Fruit fly (Drosophila melanogaster) whole organism, embryonic: ENCODE results near the gene CG11617.
A peak's percentile ranks its signal among the peaks of the same experiment; 100 is the strongest.

ENCODE experiments used
- ATbp ChIP-seq: fragments of 200-800 bp; sonication (Bioruptor generic); optimal IDR thresholded peaks from 2 replicates; lab custom pipeline; 2017; ENCODE audit warnings: missing biosample characterization, mild to moderate bottlenecking, missing genetic modification characterization, missing genetic modification reagents
- Atf-2 ChIP-seq: fragments of 200-800 bp; sonication (Bioruptor generic); optimal IDR thresholded peaks from 2 replicates; lab custom pipeline; 2016; ENCODE audit warnings: missing biosample characterization, missing genetic modification characterization
- BtbVII ChIP-seq: fragments of 200-800 bp; sonication (Bioruptor generic); optimal IDR thresholded peaks from 3 replicates; lab custom pipeline; 2017; ENCODE audit warnings: missing biosample characterization, mild to moderate bottlenecking, missing genetic modification characterization
- Bteb2 ChIP-seq: fragments of 200-800 bp; sonication (Bioruptor generic); optimal IDR thresholded peaks from 2 replicates; lab custom pipeline; 2016; ENCODE audit warnings: missing biosample characterization, missing genetic modification characterization
- CG11560 ChIP-seq: fragments of 200-800 bp; sonication (Bioruptor generic); IDR thresholded peaks from 3 replicates; pipeline ENCODE4 v1.3.6; 2022; ENCODE audit warnings: missing biosample characterization, missing genetic modification characterization
- CG12391 ChIP-seq: fragments of 200-800 bp; sonication (Bioruptor generic); optimal IDR thresholded peaks from 3 replicates; lab custom pipeline; 2018; ENCODE audit warnings: missing biosample characterization, mild to moderate bottlenecking, missing genetic modification characterization, moderate library complexity
- CG13123 ChIP-seq: fragments of 200-800 bp; sonication (Bioruptor generic); optimal IDR thresholded peaks from 2 replicates; lab custom pipeline; 2016; ENCODE audit warnings: missing biosample characterization, missing genetic modification characterization
- CG13287 ChIP-seq: fragments of 200-800 bp; sonication (Bioruptor generic); IDR thresholded peaks from 2 replicates; pipeline ENCODE4 v1.3.6; 2022; ENCODE audit warnings: missing biosample characterization, missing genetic modification characterization; ENCODE audit not compliant: partially characterized antibody
- CG13894 ChIP-seq: fragments of 200-800 bp; sonication (Bioruptor generic); optimal IDR thresholded peaks from 3 replicates; lab custom pipeline; 2018; ENCODE audit warnings: missing biosample characterization, mild to moderate bottlenecking, missing genetic modification characterization, moderate library complexity
- CG14710 ChIP-seq: fragments of 200-800 bp; sonication (Bioruptor generic); optimal IDR thresholded peaks from 3 replicates; lab custom pipeline; 2019; ENCODE audit warnings: missing biosample characterization, mild to moderate bottlenecking, missing genetic modification characterization, moderate library complexity
- CG14965 ChIP-seq: fragments of 200-800 bp; sonication (Bioruptor generic); optimal IDR thresholded peaks from 2 replicates; lab custom pipeline; 2016; ENCODE audit warnings: missing biosample characterization, missing genetic modification characterization, borderline replicate concordance
- CG15514 ChIP-seq: fragments of 200-800 bp; sonication (Bioruptor generic); optimal IDR thresholded peaks from 3 replicates; lab custom pipeline; 2017; ENCODE audit warnings: missing biosample characterization, missing genetic modification characterization, mild to moderate bottlenecking, moderate library complexity, missing genetic modification reagents
- CG15601 ChIP-seq: fragments of 200-800 bp; sonication (Bioruptor generic); optimal IDR thresholded peaks from 3 replicates; lab custom pipeline; 2019; ENCODE audit warnings: missing biosample characterization, mild to moderate bottlenecking, missing genetic modification characterization, moderate library complexity
- CG16815 ChIP-seq: fragments of 200-800 bp; sonication (Bioruptor generic); optimal IDR thresholded peaks from 3 replicates; lab custom pipeline; 2017; ENCODE audit warnings: missing biosample characterization, mild to moderate bottlenecking, missing genetic modification characterization
- CG17186 ChIP-seq: fragments of 200-800 bp; sonication (Bioruptor generic); optimal IDR thresholded peaks from 3 replicates; lab custom pipeline; 2017; ENCODE audit warnings: missing biosample characterization, missing genetic modification reagents, missing genetic modification characterization
- CG17361 ChIP-seq: fragments of 200-800 bp; sonication (Bioruptor generic); IDR thresholded peaks from 3 replicates; pipeline ENCODE4 v1.3.6; 2022; ENCODE audit warnings: missing biosample characterization, missing genetic modification characterization
- CG3995 ChIP-seq: fragments of 200-800 bp; sonication (Bioruptor generic); optimal IDR thresholded peaks from 3 replicates; lab custom pipeline; 2016; ENCODE audit warnings: missing biosample characterization, missing genetic modification characterization
- CG6689 ChIP-seq: fragments of 200-800 bp; sonication (Bioruptor generic); IDR thresholded peaks from 2 replicates; pipeline ENCODE4 v1.3.6; 2022; ENCODE audit warnings: missing biosample characterization, missing genetic modification characterization
- CG7786 ChIP-seq: fragments of 200-800 bp; sonication (Bioruptor generic); optimal IDR thresholded peaks from 2 replicates; lab custom pipeline; 2016; ENCODE audit warnings: missing biosample characterization, missing genetic modification characterization
- CG8765 ChIP-seq: fragments of 200-800 bp; sonication (Bioruptor generic); IDR thresholded peaks from 2 replicates; pipeline ENCODE4 v1.3.6; 2022; ENCODE audit warnings: missing biosample characterization, missing genetic modification characterization
- CG9876 ChIP-seq: fragments of 200-800 bp; sonication (Bioruptor generic); optimal IDR thresholded peaks from 2 replicates; lab custom pipeline; 2016; ENCODE audit warnings: missing biosample characterization, missing genetic modification characterization
- CHES-1-like ChIP-seq: fragments of 200-800 bp; sonication (Bioruptor generic); optimal IDR thresholded peaks from 2 replicates; lab custom pipeline; 2016; ENCODE audit warnings: missing biosample characterization, missing genetic modification characterization
- Elba2 ChIP-seq: fragments of 200-800 bp; sonication (Bioruptor generic); optimal IDR thresholded peaks from 3 replicates; lab custom pipeline; 2016; ENCODE audit warnings: missing biosample characterization, missing genetic modification characterization
- Jarid2 ChIP-seq: fragments of 200-800 bp; sonication (Bioruptor generic); optimal IDR thresholded peaks from 3 replicates; lab custom pipeline; 2017; ENCODE audit warnings: mild to moderate bottlenecking, missing biosample characterization, missing genetic modification reagents, missing genetic modification characterization
- Kr ChIP-seq: fragments of 200-800 bp; sonication (Bioruptor generic); optimal IDR thresholded peaks from 2 replicates; lab custom pipeline; 2017; ENCODE audit warnings: missing biosample characterization, mild to moderate bottlenecking, missing genetic modification characterization
- Lim3 ChIP-seq: fragments of 200-800 bp; sonication (Bioruptor generic); IDR thresholded peaks from 2 replicates; pipeline ENCODE4 v1.3.6; 2022; ENCODE audit warnings: missing biosample characterization, missing genetic modification characterization
- NK7.1 ChIP-seq: fragments of 200-800 bp; sonication (Bioruptor generic); optimal IDR thresholded peaks from 3 replicates; lab custom pipeline; 2016; ENCODE audit warnings: missing biosample characterization, missing genetic modification characterization
- Oaz ChIP-seq: fragments of 200-800 bp; sonication (Bioruptor generic); IDR thresholded peaks from 2 replicates; pipeline ENCODE4 v1.3.6; 2022; ENCODE audit warnings: missing biosample characterization, missing genetic modification characterization
- Ptx1 ChIP-seq: fragments of 200-800 bp; sonication (Bioruptor generic); IDR thresholded peaks from 2 replicates; pipeline ENCODE4 v1.3.6; 2022; ENCODE audit warnings: missing biosample characterization, missing genetic modification characterization
- Side ChIP-seq: fragments of 200-800 bp; sonication (Bioruptor generic); optimal IDR thresholded peaks from 2 replicates; lab custom pipeline; 2016; ENCODE audit warnings: missing biosample characterization, missing genetic modification characterization
- Sin3A ChIP-seq: fragments of >200 bp; optimal IDR thresholded peaks from 2 replicates; lab custom pipeline; 2018
- Sox102F ChIP-seq: fragments of 200-800 bp; sonication (Bioruptor generic); optimal IDR thresholded peaks from 2 replicates; lab custom pipeline; 2018; ENCODE audit warnings: missing biosample characterization, mild to moderate bottlenecking, missing genetic modification characterization, moderate library complexity
- Sry-β ChIP-seq: fragments of 200-800 bp; sonication (Bioruptor generic); optimal IDR thresholded peaks from 2 replicates; lab custom pipeline; 2018; ENCODE audit warnings: missing biosample characterization, mild to moderate bottlenecking, missing genetic modification characterization, moderate library complexity
- Tbp ChIP-seq: fragments of >200 bp; optimal IDR thresholded peaks from 2 replicates; lab custom pipeline; 2018; ENCODE audit warnings: missing biosample characterization, missing genetic modification characterization
- amos ChIP-seq: fragments of 200-800 bp; sonication (Bioruptor generic); IDR thresholded peaks from 2 replicates; pipeline ENCODE4 v1.3.6; 2022; ENCODE audit warnings: missing biosample characterization, missing genetic modification characterization; ENCODE audit not compliant: partially characterized antibody
- bbx ChIP-seq: fragments of 200-800 bp; sonication (Bioruptor generic); IDR thresholded peaks from 2 replicates; pipeline ENCODE4 v1.3.6; 2022; ENCODE audit warnings: missing biosample characterization, missing genetic modification characterization; ENCODE audit not compliant: partially characterized antibody
- br ChIP-seq: fragments of >200 bp; optimal IDR thresholded peaks from 2 replicates; lab custom pipeline; 2017
- chn ChIP-seq: fragments of 200-800 bp; sonication (Bioruptor generic); optimal IDR thresholded peaks from 2 replicates; lab custom pipeline; 2016; ENCODE audit warnings: missing biosample characterization, missing genetic modification characterization
- dysf ChIP-seq: fragments of 200-800 bp; sonication (Bioruptor generic); IDR thresholded peaks from 3 replicates; pipeline ENCODE4 v1.3.6; 2022; ENCODE audit warnings: missing biosample characterization, missing genetic modification characterization
- exex ChIP-seq: fragments of 200-800 bp; sonication (Bioruptor generic); optimal IDR thresholded peaks from 4 replicates; lab custom pipeline; 2018; ENCODE audit warnings: missing biosample characterization, mild to moderate bottlenecking, missing genetic modification characterization, moderate library complexity
- fd102C ChIP-seq: fragments of 200-800 bp; sonication (Bioruptor generic); optimal IDR thresholded peaks from 2 replicates; lab custom pipeline; 2018; ENCODE audit warnings: missing biosample characterization, mild to moderate bottlenecking, missing genetic modification characterization, moderate library complexity
- gcm2 ChIP-seq: fragments of 200-800 bp; sonication (Bioruptor generic); optimal IDR thresholded peaks from 2 replicates; lab custom pipeline; 2016; ENCODE audit warnings: missing biosample characterization, missing genetic modification characterization
- gro ChIP-seq: fragments of 200-800 bp; sonication (Bioruptor generic); optimal IDR thresholded peaks from 2 replicates; lab custom pipeline; 2016; ENCODE audit warnings: missing biosample characterization, missing genetic modification characterization
- hb ChIP-seq: fragments of 200-800 bp; sonication (Bioruptor generic); IDR thresholded peaks from 3 replicates; pipeline ENCODE4 v1.3.6; 2022; ENCODE audit warnings: missing biosample characterization, missing genetic modification characterization; ENCODE audit not compliant: partially characterized antibody
- jing ChIP-seq: fragments of 200-800 bp; sonication (Bioruptor generic); optimal IDR thresholded peaks from 2 replicates; lab custom pipeline; 2018; ENCODE audit warnings: missing biosample characterization, mild to moderate bottlenecking, missing genetic modification characterization
- jumu ChIP-seq: fragments of 200-800 bp; sonication (Bioruptor generic); optimal IDR thresholded peaks from 3 replicates; lab custom pipeline; 2016; ENCODE audit warnings: missing biosample characterization, missing genetic modification characterization
- lilli ChIP-seq: fragments of 200-800 bp; sonication (Bioruptor generic); optimal IDR thresholded peaks from 3 replicates; lab custom pipeline; 2016; ENCODE audit warnings: missing biosample characterization, missing genetic modification characterization
- p53 ChIP-seq: fragments of 200-800 bp; sonication (Bioruptor generic); optimal IDR thresholded peaks from 2 replicates; lab custom pipeline; 2016; ENCODE audit warnings: missing biosample characterization, missing genetic modification characterization
- slbo ChIP-seq: fragments of 200-800 bp; sonication (Bioruptor generic); IDR thresholded peaks from 2 replicates; pipeline ENCODE4 v1.3.6; 2022; ENCODE audit warnings: missing biosample characterization, missing genetic modification characterization
- toy ChIP-seq: fragments of 200-800 bp; sonication (Bioruptor generic); IDR thresholded peaks from 2 replicates; pipeline ENCODE4 v1.3.6; 2022; ENCODE audit warnings: missing biosample characterization, missing genetic modification characterization
- trem ChIP-seq: fragments of 200-800 bp; optimal IDR thresholded peaks from 3 replicates; lab custom pipeline; 2019; ENCODE audit warnings: missing biosample characterization, mild to moderate bottlenecking, missing genetic modification characterization, moderate library complexity
- tx ChIP-seq: fragments of 200-800 bp; sonication (Bioruptor generic); optimal IDR thresholded peaks from 2 replicates; lab custom pipeline; 2016; ENCODE audit warnings: missing biosample characterization, missing genetic modification characterization

Gene CG11617

dm6 chr2L:221939-222489 lies 14.9 kb upstream of the CG11617 start (continued):
- peak; percentile 18 for TF ChIP-seq CG15601
- peak; percentile 10 for TF ChIP-seq CG9876 (GFP tag; lab: Kevin White, UChicago)
- TF ChIP-seq dysf (GFP tag; lab: Robert Waterston, UW) = no peak
- no peak for TF ChIP-seq toy
- no peak for TF ChIP-seq lilli
- no peak for TF ChIP-seq CG15514
- no peak for TF ChIP-seq Sin3A (lab: Kevin White, UChicago)
- TF ChIP-seq trem = no peak
- TF ChIP-seq Lim3 = no peak
- TF ChIP-seq exex (tag; lab: Kevin White, UChicago) = no peak
- no peak for TF ChIP-seq Atf-2
- TF ChIP-seq Elba2 (GFP tag; lab: Kevin White, UChicago) = no peak
- no peak for TF ChIP-seq NK7.1 (GFP tag; lab: Kevin White, UChicago)
- TF ChIP-seq BtbVII (GFP tag; lab: Kevin White, UChicago) = no peak
- TF ChIP-seq gcm2 (GFP tag; lab: Kevin White, UChicago) = no peak
- no peak for TF ChIP-seq amos (GFP tag; lab: Robert Waterston, UW)
- peak; percentile 5; the same call in 1 of the 2 replicates for TF ChIP-seq CG6689 (GFP tag; lab: Robert Waterston, UW)
- TF ChIP-seq Oaz (GFP tag; lab: Robert Waterston, UW) = no peak
- TF ChIP-seq CG17361 (GFP tag; lab: Robert Waterston, UW) = no peak
- TF ChIP-seq Kr (GFP tag; lab: Kevin White, UChicago) = peak; percentile 75
- no peak for TF ChIP-seq jumu (GFP tag; lab: Kevin White, UChicago)
- no peak for TF ChIP-seq jing (GFP tag; lab: Kevin White, UChicago)
- TF ChIP-seq Jarid2 (GFP tag; lab: Kevin White, UChicago) = peak; percentile 43
- TF ChIP-seq CG12391 (tag; lab: Kevin White, UChicago) = no peak
- no peak for TF ChIP-seq chn (GFP tag; lab: Kevin White, UChicago)
- no peak for TF ChIP-seq fd102C (GFP tag; lab: Kevin White, UChicago)
- TF ChIP-seq Bteb2 (GFP tag; lab: Kevin White, UChicago) = no peak
- no peak for TF ChIP-seq Tbp
- no peak for TF ChIP-seq CG13123
- TF ChIP-seq CG16815 (GFP tag; lab: Kevin White, UChicago) = no peak
- TF ChIP-seq hb (GFP tag; lab: Robert Waterston, UW) = no peak
- no peak for TF ChIP-seq tx (GFP tag; lab: Kevin White, UChicago)
- TF ChIP-seq Ptx1 = no peak
- 0 out of 2 replicates have a peak, but pooled peaks have one; percentile 11 for TF ChIP-seq CG8765 (GFP tag; lab: Robert Waterston, UW)
- TF ChIP-seq CG11560 = no peak
- TF ChIP-seq Sry-β (GFP tag; lab: Kevin White, UChicago) = no peak
- TF ChIP-seq CG3995 = no peak
- peak; percentile 12 for TF ChIP-seq CG13894
- TF ChIP-seq Side (GFP tag; lab: Kevin White, UChicago) = peak; percentile 20
- no peak for TF ChIP-seq CG7786
- peak; percentile 29; the same call in 1 of the 2 replicates for TF ChIP-seq bbx
- no peak for TF ChIP-seq CG14965
- no peak for TF ChIP-seq CG17186 (GFP tag; lab: Kevin White, UChicago)
- TF ChIP-seq Sox102F = no peak
- 0 out of 2 replicates have a peak, but pooled peaks have one; percentile 29 for TF ChIP-seq slbo (GFP tag; lab: Robert Waterston, UW)
- TF ChIP-seq br (lab: Kevin White, UChicago) = no peak
- TF ChIP-seq ATbp (GFP tag; lab: Kevin White, UChicago) = peak; percentile 37
- no peak for TF ChIP-seq p53 (GFP tag; lab: Kevin White, UChicago)
- peak; percentile 67 for TF ChIP-seq gro (GFP tag; lab: Kevin White, UChicago)
- TF ChIP-seq CHES-1-like (GFP tag; lab: Kevin White, UChicago) = no peak
- no peak; the same call in 1 of the 2 replicates for TF ChIP-seq CG13287
- TF ChIP-seq CG14710 (tag; lab: Kevin White, UChicago) = no peak
